Fruit fly (Drosophila melanogaster): ENCODE data around the gene Elo68alpha.

dm6 chr3L:11061200-11061599 lies 41.6 kb downstream of the Elo68alpha start, which contains the start of the genes CG6321 and Blos2:
- TF ChIP-seq insv (optimal IDR thresholded peaks at IDR 0.05): no peak
- TF ChIP-seq psq (optimal IDR thresholded peaks at IDR 0.05): no peak
- no peak for TF ChIP-seq Myc (optimal IDR thresholded peaks at IDR 0.05)

Data from Kc167 (cell line).